Worm (Caenorhabditis elegans) whole organism, L2 larva: Measurements from ENCODE around the gene pqn-80.

Experiments
- F13H6.1 ChIP-seq: sonication (generic microtip); optimal IDR thresholded peaks from 2 replicates; lab custom pipeline; 2016; ENCODE audit warnings: missing genetic modification characterization, missing compliant biosample characterization
- ama-1 ChIP-seq: fragments of 150-350 bp; optimal IDR thresholded peaks from 2 replicates; lab custom pipeline; 2018; ENCODE audit warnings: inconsistent platforms
- lin-13 ChIP-seq: fragments of 150-350 bp; optimal IDR thresholded peaks from 2 replicates; lab custom pipeline; 2014; ENCODE audit warnings: missing biosample characterization, missing genetic modification reagents, missing genetic modification characterization
- lin-39 ChIP-seq: fragments of 150-350 bp; optimal IDR thresholded peaks from 2 replicates; lab custom pipeline; 2014; ENCODE audit warnings: missing biosample characterization, missing genetic modification reagents, missing genetic modification characterization
- nhr-11 ChIP-seq: fragments of 150-350 bp; optimal IDR thresholded peaks from 2 replicates; lab custom pipeline; 2014; ENCODE audit warnings: missing biosample characterization, missing genetic modification characterization
- peb-1 ChIP-seq: fragments of 150-350 bp; optimal IDR thresholded peaks from 2 replicates; lab custom pipeline; 2014; ENCODE audit warnings: missing biosample characterization, missing genetic modification characterization
- unc-62 ChIP-seq: fragments of 150-350 bp; optimal IDR thresholded peaks from 2 replicates; lab custom pipeline; 2014; ENCODE audit warnings: missing biosample characterization, missing genetic modification reagents, missing genetic modification characterization
- ztf-11 ChIP-seq: sonication (generic microtip); optimal IDR thresholded peaks from 2 replicates; lab custom pipeline; 2017; ENCODE audit warnings: missing biosample characterization, missing genetic modification characterization

DNA sequence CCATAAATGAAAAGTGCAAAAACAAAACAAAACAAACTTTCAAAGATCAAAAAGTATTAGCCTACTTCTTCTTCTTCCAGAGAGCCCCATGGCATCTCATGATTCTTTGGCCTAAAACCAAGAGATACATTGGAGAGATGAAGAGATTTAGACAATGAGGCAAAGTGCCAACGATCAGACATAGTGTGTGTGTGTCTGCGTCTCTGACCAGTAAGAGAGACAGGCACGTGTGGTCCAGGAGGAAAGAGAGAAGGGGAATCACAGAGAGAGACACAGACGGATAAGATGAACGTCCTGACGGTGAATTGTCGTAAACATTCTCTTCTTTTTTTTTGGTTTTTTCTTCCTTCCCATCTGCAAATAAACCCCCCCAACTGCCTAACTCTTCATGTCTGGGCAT lies 42.9 kb upstream of the pqn-80 start:
- TF ChIP-seq F13H6.1, result peak; percentile 97
- TF ChIP-seq ztf-11, result no peak
- TF ChIP-seq lin-13 (GFP tag; lab: Kevin White, UChicago), result peak; percentile 87
- no peak for TF ChIP-seq nhr-11 (tag; lab: Kevin White, UChicago)
- no peak for TF ChIP-seq ama-1 (lab: Kevin White, UChicago)
- TF ChIP-seq unc-62 (GFP tag; lab: Kevin White, UChicago), result peak; percentile 52
- TF ChIP-seq lin-39 (tag; lab: Kevin White, UChicago), result no peak
- peak; percentile 43 for TF ChIP-seq peb-1 (tag; lab: Kevin White, UChicago)
